Worm (Caenorhabditis elegans) whole organism, late embryonic: Measurements from ENCODE around the gene Y60A3A.25.

ENCODE experiments used
- C38D4.7 ChIP-seq: fragments of 200-800 bp; sonication (Bioruptor generic); optimal IDR thresholded peaks from 2 replicates; lab custom pipeline; 2018; ENCODE audit warnings: mild to moderate bottlenecking, missing genetic modification characterization, moderate library complexity, missing compliant biosample characterization
- K02D7.2 ChIP-seq: sonication (generic microtip); optimal IDR thresholded peaks from 2 replicates; lab custom pipeline; 2017; ENCODE audit warnings: mild to moderate bottlenecking, missing genetic modification characterization, missing compliant biosample characterization
- K09A11.1 ChIP-seq: sonication (generic microtip); optimal IDR thresholded peaks from 2 replicates; lab custom pipeline; 2017; ENCODE audit warnings: antibody characterized with exemption, mild to moderate bottlenecking, missing genetic modification characterization, missing compliant biosample characterization; ENCODE audit not compliant: insufficient read depth
- Y22D7AL.16 ChIP-seq: sonication (generic microtip); optimal IDR thresholded peaks from 2 replicates; lab custom pipeline; 2016; ENCODE audit warnings: missing genetic modification characterization, missing compliant biosample characterization
- ahr-1 ChIP-seq: sonication (generic microtip); optimal IDR thresholded peaks from 2 replicates; lab custom pipeline; 2016; ENCODE audit warnings: missing genetic modification characterization, missing compliant biosample characterization
- ama-1 ChIP-seq: fragments of 150-350 bp; optimal IDR thresholded peaks from 2 replicates; lab custom pipeline; 2014
- ceh-34 ChIP-seq: sonication (generic microtip); optimal IDR thresholded peaks from 2 replicates; lab custom pipeline; 2016; ENCODE audit warnings: mild to moderate bottlenecking, missing genetic modification characterization, missing compliant biosample characterization
- ceh-48 ChIP-seq: sonication (generic microtip); optimal IDR thresholded peaks from 2 replicates; lab custom pipeline; 2016; ENCODE audit warnings: missing genetic modification characterization, inconsistent platforms, missing compliant biosample characterization
- ceh-6 ChIP-seq: fragments of 200-800 bp; sonication (Bioruptor generic); optimal IDR thresholded peaks from 2 replicates; lab custom pipeline; 2018; ENCODE audit warnings: mild to moderate bottlenecking, missing genetic modification characterization, missing compliant biosample characterization
- che-1 ChIP-seq: sonication (generic microtip); optimal IDR thresholded peaks from 2 replicates; lab custom pipeline; 2016; ENCODE audit warnings: mild to moderate bottlenecking, missing genetic modification characterization, missing compliant biosample characterization
- dmd-4 ChIP-seq: sonication (generic microtip); optimal IDR thresholded peaks from 2 replicates; lab custom pipeline; 2016; ENCODE audit warnings: borderline replicate concordance, missing genetic modification characterization, missing compliant biosample characterization
- dve-1 ChIP-seq: sonication (generic microtip); optimal IDR thresholded peaks from 2 replicates; lab custom pipeline; 2017; ENCODE audit warnings: antibody characterized with exemption, mild to moderate bottlenecking, missing genetic modification characterization, missing compliant biosample characterization
- elt-2 ChIP-seq: sonication (generic microtip); optimal IDR thresholded peaks from 2 replicates; lab custom pipeline; 2016; ENCODE audit warnings: missing genetic modification reagents, missing genetic modification characterization, missing compliant biosample characterization
- elt-4 ChIP-seq: sonication (generic microtip); optimal IDR thresholded peaks from 2 replicates; lab custom pipeline; 2016; ENCODE audit warnings: missing genetic modification characterization, missing compliant biosample characterization
- fax-1 ChIP-seq: sonication (generic microtip); optimal IDR thresholded peaks from 2 replicates; lab custom pipeline; 2016; ENCODE audit warnings: missing genotype, missing genetic modification characterization, missing compliant biosample characterization
- fkh-10 ChIP-seq: fragments of 150-350 bp; optimal IDR thresholded peaks from 2 replicates; lab custom pipeline; 2014; ENCODE audit warnings: missing biosample characterization, missing genetic modification reagents, missing genetic modification characterization
- gmeb-2 ChIP-seq: sonication (generic microtip); optimal IDR thresholded peaks from 2 replicates; lab custom pipeline; 2016; ENCODE audit warnings: missing genetic modification characterization, inconsistent platforms, missing compliant biosample characterization
- hlh-13 ChIP-seq: fragments of 200-800 bp; sonication (Bioruptor generic); optimal IDR thresholded peaks from 2 replicates; lab custom pipeline; 2018; ENCODE audit warnings: mild to moderate bottlenecking, missing genetic modification characterization, missing compliant biosample characterization
- hlh-15 ChIP-seq: sonication (generic microtip); optimal IDR thresholded peaks from 2 replicates; lab custom pipeline; 2016; ENCODE audit warnings: missing genetic modification characterization, missing compliant biosample characterization
- hlh-8 ChIP-seq: sonication (generic microtip); optimal IDR thresholded peaks from 2 replicates; lab custom pipeline; 2016; ENCODE audit warnings: missing genotype, missing genetic modification characterization, missing compliant biosample characterization
- lim-6 ChIP-seq: sonication (generic microtip); optimal IDR thresholded peaks from 2 replicates; lab custom pipeline; 2016; ENCODE audit warnings: missing genetic modification characterization, missing compliant biosample characterization
- mec-3 ChIP-seq: sonication (generic microtip); optimal IDR thresholded peaks from 2 replicates; lab custom pipeline; 2016; ENCODE audit warnings: borderline replicate concordance, missing genetic modification characterization, missing compliant biosample characterization
- nfya-1 ChIP-seq: sonication (generic microtip); optimal IDR thresholded peaks from 2 replicates; lab custom pipeline; 2017; ENCODE audit warnings: missing genetic modification characterization, mild to moderate bottlenecking, missing compliant biosample characterization, antibody characterized with exemption, moderate library complexity
- pag-3 ChIP-seq: sonication (generic microtip); optimal IDR thresholded peaks from 2 replicates; lab custom pipeline; 2016; ENCODE audit warnings: missing compliant biosample characterization, missing genetic modification characterization, borderline replicate concordance
- pat-9 ChIP-seq: fragments of 200-800 bp; sonication (Bioruptor generic); optimal IDR thresholded peaks from 2 replicates; lab custom pipeline; 2018; ENCODE audit warnings: mild to moderate bottlenecking, missing genetic modification characterization, moderate library complexity, missing compliant biosample characterization
- pax-1 ChIP-seq: fragments of 150-350 bp; optimal IDR thresholded peaks from 2 replicates; lab custom pipeline; 2014; ENCODE audit warnings: missing biosample characterization, missing genetic modification characterization
- pha-2 ChIP-seq: sonication (generic microtip); optimal IDR thresholded peaks from 2 replicates; lab custom pipeline; 2017; ENCODE audit warnings: mild to moderate bottlenecking, missing genetic modification characterization, missing compliant biosample characterization
- pha-4 ChIP-seq: fragments of 150-350 bp; optimal IDR thresholded peaks from 2 replicates; lab custom pipeline; 2018; ENCODE audit warnings: missing biosample characterization, missing genetic modification reagents, missing genetic modification characterization
- sdc-2 ChIP-seq: sonication (generic microtip); optimal IDR thresholded peaks from 2 replicates; lab custom pipeline; 2016; ENCODE audit warnings: missing genotype, missing genetic modification characterization, missing compliant biosample characterization
- sox-2 ChIP-seq: fragments of 200-800 bp; sonication (Bioruptor generic); IDR thresholded peaks from 2 replicates; pipeline ENCODE4 v1.3.6; 2022; ENCODE audit warnings: missing genetic modification reagents, missing genetic modification characterization, missing compliant biosample characterization
- syd-9 ChIP-seq: sonication (generic microtip); optimal IDR thresholded peaks from 2 replicates; lab custom pipeline; 2016; ENCODE audit warnings: mild to moderate bottlenecking, missing genetic modification characterization, moderate library complexity, missing compliant biosample characterization
- tbx-2 ChIP-seq: sonication (generic microtip); optimal IDR thresholded peaks from 2 replicates; lab custom pipeline; 2016; ENCODE audit warnings: missing genetic modification characterization, missing compliant biosample characterization
- tbx-7 ChIP-seq: sonication (generic microtip); optimal IDR thresholded peaks from 2 replicates; lab custom pipeline; 2016; ENCODE audit warnings: missing genotype, missing genetic modification characterization, missing compliant biosample characterization
- ttx-3 ChIP-seq: sonication (generic microtip); optimal IDR thresholded peaks from 2 replicates; lab custom pipeline; 2016; ENCODE audit warnings: missing genetic modification reagents, missing genetic modification characterization, missing compliant biosample characterization
- unc-3 ChIP-seq, 2 experiments: fragments of 200-800 bp in 1 of 2; sonication (Bioruptor generic) in 1 of 2; sonication (generic microtip) in 1 of 2; conservative IDR thresholded peaks in 1 of 2; optimal IDR thresholded peaks in 1 of 2; 2 replicates each; pipeline versions ENCODE4 v1.3.6 to Lab custom; 2016 to 2022; ENCODE audit warnings: missing compliant biosample characterization in 2 of 2, missing genetic modification characterization in 2 of 2, missing genetic modification reagents in 1 of 2
- unc-55 ChIP-seq: sonication (generic microtip); optimal IDR thresholded peaks from 2 replicates; lab custom pipeline; 2017; ENCODE audit warnings: missing biosample characterization, missing genetic modification reagents, missing genetic modification characterization
- ztf-16 ChIP-seq: sonication (generic microtip); optimal IDR thresholded peaks from 2 replicates; lab custom pipeline; 2017; ENCODE audit warnings: missing genetic modification characterization, missing compliant biosample characterization

The Y60A3A.25 gene

ce11 chrV:19999789-20000188 lies 5.8 kb upstream of the Y60A3A.25 start:
- TF ChIP-seq pag-3 (tag; lab: Kevin White, UChicago) (peak; percentile 59), K02D7.2 (tag; lab: Kevin White, UChicago) (no peak), ttx-3 (tag; lab: Kevin White, UChicago) (no peak), sox-2 (no peak), pat-9 (tag; lab: Kevin White, UChicago) (no peak), ztf-16 (tag; lab: Kevin White, UChicago) (no peak)

ce11 chrV:19999100-19999499 lies 5.1 kb upstream of the Y60A3A.25 start:
- TF ChIP-seq ceh-34 (tag; lab: Kevin White, UChicago) (no peak), sdc-2 (tag; lab: Kevin White, UChicago) (no peak), hlh-8 (tag; lab: Kevin White, UChicago) (no peak), ttx-3 (tag; lab: Kevin White, UChicago) (no peak), syd-9 (tag; lab: Kevin White, UChicago) (no peak), tbx-7 (tag; lab: Kevin White, UChicago) (no peak), pha-4 (no peak), gmeb-2 (tag; lab: Kevin White, UChicago) (no peak), nfya-1 (tag; lab: Kevin White, UChicago) (no peak)

ce11 chrV:19998203-19998836 lies 4.3 kb upstream of the Y60A3A.25 start:
- peak; percentile 68 for TF ChIP-seq dve-1 (tag; lab: Kevin White, UChicago)
- no peak for TF ChIP-seq tbx-7 (tag; lab: Kevin White, UChicago)
- TF ChIP-seq elt-4 (tag; lab: Kevin White, UChicago) = peak; percentile 9
- TF ChIP-seq ceh-48 (tag; lab: Kevin White, UChicago) = peak; percentile 19
- no peak for TF ChIP-seq pha-2 (tag; lab: Kevin White, UChicago)
- no peak for TF ChIP-seq ama-1 (lab: Kevin White, UChicago)

- TF ChIP-seq ztf-16 (tag; lab: Kevin White, UChicago) (no peak), hlh-13 (no peak), ceh-48 (tag; lab: Kevin White, UChicago) (no peak), tbx-2 (no peak)
Observed at ce11 chrV:19997481-19997880, 3.5 kb upstream of the Y60A3A.25 start.

- TF ChIP-seq mec-3 (tag; lab: Kevin White, UChicago) = no peak
- TF ChIP-seq K09A11.1 (tag; lab: Kevin White, UChicago) = no peak
- no peak for TF ChIP-seq che-1 (tag; lab: Kevin White, UChicago)
- TF ChIP-seq ceh-6 (GFP tag; lab: Kevin White, UChicago) = no peak
- no peak for TF ChIP-seq pax-1 (tag; lab: Kevin White, UChicago)
- TF ChIP-seq pha-2 (tag; lab: Kevin White, UChicago) = no peak
- TF ChIP-seq, all 69 proteins: peak for 0
Observed at ce11 chrV:19994665-19995064, 672 bp upstream of the Y60A3A.25 start.

- no peak for TF ChIP-seq Y22D7AL.16 (tag; lab: Kevin White, UChicago)
- no peak for TF ChIP-seq tbx-2
- no peak for TF ChIP-seq fkh-10
- TF ChIP-seq pha-4 = no peak
- no peak for TF ChIP-seq lim-6 (tag; lab: Kevin White, UChicago)
- no peak for TF ChIP-seq dmd-4
- no peak for TF ChIP-seq elt-4 (tag; lab: Kevin White, UChicago)
- TF ChIP-seq ahr-1 (tag; lab: Kevin White, UChicago) = no peak
- TF ChIP-seq ztf-16 (tag; lab: Kevin White, UChicago) = no peak
- TF ChIP-seq hlh-15 (tag; lab: Kevin White, UChicago) = no peak
- no peak for TF ChIP-seq ceh-48 (tag; lab: Kevin White, UChicago)
- TF ChIP-seq elt-2 (tag; lab: Kevin White, UChicago) = no peak
- no peak for TF ChIP-seq unc-3 (GFP tag; conservative IDR thresholded peaks at IDR 0.05; lab: Robert Waterston, UW)
- no peak for TF ChIP-seq unc-3 (tag; optimal IDR thresholded peaks at IDR 0.05; lab: Kevin White, UChicago)
- no peak for TF ChIP-seq fax-1 (tag; lab: Kevin White, UChicago)
- no peak for TF ChIP-seq unc-55 (GFP tag; lab: Kevin White, UChicago)
- TF ChIP-seq ceh-6 (GFP tag; lab: Kevin White, UChicago) = no peak
- TF ChIP-seq mec-3 (tag; lab: Kevin White, UChicago) = no peak
- TF ChIP-seq C38D4.7 = no peak
- no peak for TF ChIP-seq tbx-7 (tag; lab: Kevin White, UChicago)
- TF ChIP-seq pax-1 (tag; lab: Kevin White, UChicago) = no peak
Observed at ce11 chrV:19987684-19988083, 6.3 kb downstream of the Y60A3A.25 start, which contains the start of gene sri-67. sri-67 (plus strand) TSS chrV:19987984.
